Worm (Caenorhabditis elegans) whole organism, L4 larva: Measurements from ENCODE around the gene dpy-8.

Experiments used
- ceh-44 ChIP-seq: fragments of 200-800 bp; sonication (Bioruptor generic); IDR thresholded peaks from 2 replicates; pipeline ENCODE4 v1.3.6; 2022; ENCODE audit warnings: missing genetic modification reagents, missing genetic modification characterization, missing compliant biosample characterization
- pha-4 ChIP-seq, 2 experiments: fragments of 150-350 bp in 1 of 2; fragments of 200-800 bp in 1 of 2; sonication (Bioruptor generic) in 1 of 2; IDR thresholded peaks in 1 of 2; optimal IDR thresholded peaks in 1 of 2; 2 replicates each; pipeline versions ENCODE4 v1.3.6 to Lab custom; 2014 to 2022; ENCODE audit warnings: missing genetic modification characterization in 2 of 2, missing genetic modification reagents in 2 of 2, missing biosample characterization in 1 of 2, missing compliant biosample characterization in 1 of 2

DNA sequence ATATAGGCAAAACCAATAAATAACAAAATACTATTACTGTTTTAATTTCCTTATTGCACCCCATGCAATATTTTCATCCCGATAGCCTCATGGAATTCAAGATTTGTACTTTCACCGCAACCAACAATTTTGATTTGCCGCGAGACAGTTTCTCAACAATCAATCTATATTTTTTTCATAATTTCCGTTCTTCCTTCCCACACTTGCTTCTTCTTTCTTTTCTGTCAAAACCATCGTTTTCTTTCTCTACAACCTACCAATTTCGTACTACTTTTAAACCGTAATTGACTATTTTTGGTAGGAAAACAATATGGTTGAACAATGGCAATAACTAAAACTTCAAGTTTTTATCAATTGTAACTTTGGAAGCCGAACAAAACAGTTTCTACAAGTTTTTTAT, 2.4 kb downstream of the dpy-8 start, which contains the start of gene C31H2.14:
- TF ChIP-seq ceh-44 (no peak), pha-4 (GFP tag; IDR thresholded peaks at IDR 0.05; lab: Robert Waterston, UW) (no peak), pha-4 (tag; optimal IDR thresholded peaks at IDR 0.05; lab: Kevin White, UChicago) (no peak)
